Worm (Caenorhabditis elegans) whole organism, late embryonic: ENCODE data around the gene F13B12.2.

Experiments
- F13H6.1 ChIP-seq: sonication (generic microtip); optimal IDR thresholded peaks from 2 replicates; lab custom pipeline; 2016; ENCODE audit warnings: missing genetic modification characterization, missing compliant biosample characterization
- ama-1 ChIP-seq: fragments of 150-350 bp; optimal IDR thresholded peaks from 2 replicates; lab custom pipeline; 2014
- ceh-30 ChIP-seq: fragments of 150-350 bp; optimal IDR thresholded peaks from 2 replicates; lab custom pipeline; 2014; ENCODE audit warnings: missing biosample characterization, missing genetic modification characterization
- ceh-31 ChIP-seq: sonication (generic microtip); optimal IDR thresholded peaks from 2 replicates; lab custom pipeline; 2016; ENCODE audit warnings: missing genetic modification characterization, missing compliant biosample characterization
- ceh-34 ChIP-seq: sonication (generic microtip); optimal IDR thresholded peaks from 2 replicates; lab custom pipeline; 2016; ENCODE audit warnings: mild to moderate bottlenecking, missing genetic modification characterization, missing compliant biosample characterization
- ceh-48 ChIP-seq: sonication (generic microtip); optimal IDR thresholded peaks from 2 replicates; lab custom pipeline; 2016; ENCODE audit warnings: missing genetic modification characterization, inconsistent platforms, missing compliant biosample characterization
- elt-2 ChIP-seq: sonication (generic microtip); optimal IDR thresholded peaks from 2 replicates; lab custom pipeline; 2016; ENCODE audit warnings: missing genetic modification reagents, missing genetic modification characterization, missing compliant biosample characterization
- nhr-11 ChIP-seq: fragments of 150-350 bp; optimal IDR thresholded peaks from 2 replicates; lab custom pipeline; 2014; ENCODE audit warnings: missing biosample characterization, missing genetic modification characterization
- pqm-1 ChIP-seq: sonication (generic microtip); optimal IDR thresholded peaks from 2 replicates; lab custom pipeline; 2016; ENCODE audit warnings: missing genetic modification characterization, missing compliant biosample characterization
- ref-2 ChIP-seq: sonication (generic microtip); optimal IDR thresholded peaks from 2 replicates; lab custom pipeline; 2016; ENCODE audit warnings: missing genetic modification characterization, missing compliant biosample characterization
- sox-2 ChIP-seq: fragments of 200-800 bp; sonication (Bioruptor generic); IDR thresholded peaks from 2 replicates; pipeline ENCODE4 v1.3.6; 2022; ENCODE audit warnings: missing genetic modification reagents, missing genetic modification characterization, missing compliant biosample characterization
- unc-42 ChIP-seq: sonication (generic microtip); optimal IDR thresholded peaks from 2 replicates; lab custom pipeline; 2016; ENCODE audit warnings: missing genotype, missing genetic modification characterization, missing compliant biosample characterization

- TF ChIP-seq F13H6.1 (tag; lab: Kevin White, UChicago) (no peak), pqm-1 (tag; lab: Kevin White, UChicago) (no peak), ama-1 (no peak), elt-2 (tag; lab: Kevin White, UChicago) (no peak), ceh-30 (tag; lab: Kevin White, UChicago) (no peak), nhr-11 (tag; lab: Kevin White, UChicago) (no peak), unc-42 (tag; lab: Kevin White, UChicago) (no peak), ceh-48 (no peak), sox-2 (GFP tag; lab: Robert Waterston, UW) (no peak), ceh-31 (tag; lab: Kevin White, UChicago) (no peak), ceh-34 (tag; lab: Kevin White, UChicago) (no peak), ref-2 (tag; lab: Kevin White, UChicago) (no peak)
Observed at ce11 chrIV:10462608-10463007, 33.7 kb upstream of the F13B12.2 start.
